Worm (Caenorhabditis elegans) whole organism, L3 larva: ENCODE results near the gene nhr-288.

Source experiments
- aly-2 ChIP-seq: fragments of 150-350 bp; optimal IDR thresholded peaks from 2 replicates; lab custom pipeline; 2014; ENCODE audit warnings: missing biosample characterization, missing genetic modification characterization
- ama-1 ChIP-seq: fragments of 150-350 bp; optimal IDR thresholded peaks from 2 replicates; lab custom pipeline; 2018
- ceh-16 ChIP-seq: sonication (generic microtip); optimal IDR thresholded peaks from 2 replicates; lab custom pipeline; 2017; ENCODE audit warnings: missing biosample characterization, missing genetic modification characterization
- ceh-28 ChIP-seq: fragments of 150-350 bp; optimal IDR thresholded peaks from 2 replicates; lab custom pipeline; 2014; ENCODE audit warnings: missing biosample characterization, missing genetic modification reagents, missing genetic modification characterization
- elt-2 ChIP-seq: sonication (generic microtip); optimal IDR thresholded peaks from 2 replicates; lab custom pipeline; 2016; ENCODE audit warnings: missing genetic modification reagents, mild to moderate bottlenecking, missing genetic modification characterization, missing compliant biosample characterization
- fkh-10 ChIP-seq: sonication (generic microtip); optimal IDR thresholded peaks from 2 replicates; lab custom pipeline; 2017; ENCODE audit warnings: missing biosample characterization, missing genetic modification reagents, missing genetic modification characterization
- mdl-1 ChIP-seq: fragments of 150-350 bp; optimal IDR thresholded peaks from 2 replicates; lab custom pipeline; 2014; ENCODE audit warnings: missing biosample characterization, missing genetic modification characterization
- nhr-11 ChIP-seq: fragments of 150-350 bp; optimal IDR thresholded peaks from 2 replicates; lab custom pipeline; 2014; ENCODE audit warnings: missing biosample characterization, missing genetic modification characterization
- nhr-12 ChIP-seq: fragments of 150-350 bp; optimal IDR thresholded peaks from 2 replicates; lab custom pipeline; 2014; ENCODE audit warnings: missing biosample characterization, missing genetic modification characterization
- nhr-23 ChIP-seq: fragments of 150-350 bp; optimal IDR thresholded peaks from 2 replicates; lab custom pipeline; 2014; ENCODE audit warnings: missing biosample characterization, missing genetic modification reagents, missing genetic modification characterization
- pha-4 ChIP-seq: fragments of 150-350 bp; optimal IDR thresholded peaks from 2 replicates; lab custom pipeline; 2014; ENCODE audit warnings: missing biosample characterization, missing genetic modification reagents, missing genetic modification characterization
- unc-62 ChIP-seq: fragments of 150-350 bp; sonication (generic microtip); optimal IDR thresholded peaks from 4 replicates; lab custom pipeline; 2014; ENCODE audit warnings: missing biosample characterization, missing genetic modification reagents, missing genetic modification characterization

DNA sequence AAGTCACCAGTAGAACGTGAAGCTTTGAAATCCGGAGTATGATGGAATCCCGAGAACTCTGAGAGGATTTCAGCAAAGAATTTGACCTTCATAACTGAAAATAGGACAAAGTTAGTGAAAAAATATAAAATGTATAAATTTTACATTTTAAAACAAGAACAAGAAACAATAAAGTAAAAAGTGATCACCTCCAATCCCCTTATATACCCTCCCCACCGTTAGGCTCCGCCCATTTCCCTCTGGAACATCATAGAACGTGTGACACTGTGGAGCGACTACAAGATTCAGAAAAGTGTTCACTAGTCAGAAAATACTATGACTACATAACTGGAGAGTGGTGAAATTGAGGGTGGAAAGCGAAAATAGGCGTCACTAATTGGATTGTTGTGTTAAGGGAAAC is 51.4 kb downstream of the nhr-288 start, which contains the start of gene B0462.4:
- TF ChIP-seq nhr-12 (tag; lab: Kevin White, UChicago) (no peak), nhr-11 (tag; lab: Kevin White, UChicago) (no peak), ama-1 (lab: Kevin White, UChicago) (no peak), ceh-16 (tag; lab: Kevin White, UChicago) (no peak), pha-4 (tag; lab: Kevin White, UChicago) (no peak), aly-2 (tag; lab: Kevin White, UChicago) (no peak), nhr-23 (no peak), elt-2 (no peak), mdl-1 (tag; lab: Kevin White, UChicago) (no peak), unc-62 (no peak), ceh-28 (no peak), fkh-10 (GFP tag; lab: Kevin White, UChicago) (no peak)
